Fruit fly (Drosophila melanogaster): Measurements from ENCODE around the gene CG3982.
A peak's percentile ranks its signal among the peaks of the same experiment; 100 is the strongest.

The CG3982 gene

DNA sequence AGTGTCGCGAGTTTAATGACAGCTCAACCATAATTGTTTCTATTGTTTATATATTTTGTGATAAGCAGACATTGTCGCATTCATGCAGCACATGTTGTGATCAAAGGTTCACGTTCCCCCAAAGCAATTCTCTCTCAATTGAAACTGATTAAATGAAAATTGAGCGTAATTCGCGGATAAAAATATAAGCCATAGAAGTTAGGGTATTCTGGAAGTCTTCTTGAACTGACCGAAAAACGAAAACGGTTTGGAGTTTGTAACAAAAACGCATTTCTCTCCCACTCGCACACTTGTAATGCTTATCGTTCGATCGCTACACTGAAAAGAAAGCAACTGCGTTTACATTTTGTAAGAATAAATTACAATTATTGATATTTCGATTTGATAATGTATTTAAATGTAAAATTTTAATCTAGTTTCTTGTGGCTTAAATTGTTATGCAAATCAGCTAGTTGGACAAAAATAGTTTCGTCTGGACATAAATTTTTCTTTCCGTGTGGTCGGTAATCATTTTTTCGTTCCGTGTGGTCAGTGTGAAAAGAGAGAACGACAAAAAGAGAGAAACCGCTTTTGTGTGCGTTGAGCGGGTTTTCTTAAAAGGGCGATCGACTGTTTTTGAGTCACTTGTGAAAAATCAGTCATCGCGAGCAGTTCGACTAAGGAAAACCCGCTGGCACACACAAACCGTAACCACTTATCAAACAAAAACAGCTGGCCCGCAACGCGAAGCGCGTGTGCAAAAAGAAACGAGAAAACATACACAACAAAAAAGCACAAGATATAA lies 5.6 kb upstream of the CG3982 start, which contains the start of gene aay (continued):
- peak; percentile 97 for TF ChIP-seq gcm2 (GFP tag; optimal IDR thresholded peaks at IDR 0.05)
- peak; percentile 97 for TF ChIP-seq CG7786 (GFP tag; optimal IDR thresholded peaks at IDR 0.05)
- TF ChIP-seq sd (tag; optimal IDR thresholded peaks at IDR 0.05), result peak; percentile 96
- TF ChIP-seq CG12071 (GFP tag; optimal IDR thresholded peaks at IDR 0.05), result peak; percentile 98
- TF ChIP-seq Rx (GFP tag; IDR thresholded peaks at IDR 0.05), result peak; percentile 98
- TF ChIP-seq CG2129 (GFP tag; IDR thresholded peaks at IDR 0.05; ENCODE audit: partially characterized antibody), result no peak
- peak; percentile 96 for TF ChIP-seq sens-2 (GFP tag; IDR thresholded peaks at IDR 0.05)
- peak; percentile 98 for TF ChIP-seq seq (GFP tag; IDR thresholded peaks at IDR 0.05)
- TF ChIP-seq Elba2 (GFP tag; optimal IDR thresholded peaks at IDR 0.05), result peak; percentile 93
- TF ChIP-seq CG4854 (GFP tag; optimal IDR thresholded peaks at IDR 0.05), result peak; percentile 99
- TF ChIP-seq CG17568 (GFP tag; optimal IDR thresholded peaks at IDR 0.05), result peak; percentile 99
- TF ChIP-seq br (optimal IDR thresholded peaks at IDR 0.05), result no peak
- TF ChIP-seq CG3726 (GFP tag; IDR thresholded peaks at IDR 0.05), result peak; percentile 98
- peak; percentile 97 for TF ChIP-seq CG4730 (GFP tag; IDR thresholded peaks at IDR 0.05)
- peak; percentile 99 for TF ChIP-seq Hmr (GFP tag; optimal IDR thresholded peaks at IDR 0.05)
- peak; percentile 94 for TF ChIP-seq exex (tag; optimal IDR thresholded peaks at IDR 0.05)
- TF ChIP-seq Dip3 (GFP tag; optimal IDR thresholded peaks at IDR 0.05), result peak; percentile 98
- peak; percentile 98 for TF ChIP-seq pho (GFP tag; optimal IDR thresholded peaks at IDR 0.05)
- TF ChIP-seq CG10147 (GFP tag; optimal IDR thresholded peaks at IDR 0.05), result peak; percentile 99
- TF ChIP-seq CG9817 (tag; optimal IDR thresholded peaks at IDR 0.05), result peak; percentile 98
- TF ChIP-seq H15 (GFP tag; IDR thresholded peaks at IDR 0.05), result peak; percentile 97
- peak; percentile 94 for TF ChIP-seq da (GFP tag; optimal IDR thresholded peaks at IDR 0.05)
- TF ChIP-seq CG2202 (tag; optimal IDR thresholded peaks at IDR 0.05), result peak; percentile 99
- TF ChIP-seq CG1603 (tag; optimal IDR thresholded peaks at IDR 0.05), result peak; percentile 97
- TF ChIP-seq Hey (tag; optimal IDR thresholded peaks at IDR 0.05), result peak; percentile 79
- TF ChIP-seq CG3847 (GFP tag; IDR thresholded peaks at IDR 0.05), result peak; percentile 98
- peak; percentile 100 for TF ChIP-seq zf30C (GFP tag; optimal IDR thresholded peaks at IDR 0.05)
- peak; percentile 96 for TF ChIP-seq dm (GFP tag; optimal IDR thresholded peaks at IDR 0.05)
- TF ChIP-seq ftz-f1 (GFP tag; optimal IDR thresholded peaks at IDR 0.05), result peak; percentile 83
- TF ChIP-seq dysf (GFP tag; IDR thresholded peaks at IDR 0.05), result peak; percentile 99
- TF ChIP-seq Dek (tag; optimal IDR thresholded peaks at IDR 0.05), result peak; percentile 99
- peak; percentile 76 for TF ChIP-seq HmgD (GFP tag; optimal IDR thresholded peaks at IDR 0.05)
- peak; percentile 97 for TF ChIP-seq ap (GFP tag; IDR thresholded peaks at IDR 0.05)
- peak; percentile 99 for TF ChIP-seq CG2678 (tag; optimal IDR thresholded peaks at IDR 0.05)
- peak; percentile 97 for TF ChIP-seq lbe (GFP tag; optimal IDR thresholded peaks at IDR 0.05)
- peak; percentile 98 for TF ChIP-seq ems (GFP tag; optimal IDR thresholded peaks at IDR 0.05)
- peak; percentile 97 for TF ChIP-seq Nf-YA (GFP tag; IDR thresholded peaks at IDR 0.05)
- TF ChIP-seq vfl (GFP tag; optimal IDR thresholded peaks at IDR 0.05), result peak; percentile 97
- peak; percentile 98 for TF ChIP-seq CG12104 (GFP tag; optimal IDR thresholded peaks at IDR 0.05)
- TF ChIP-seq slp2 (GFP tag; optimal IDR thresholded peaks at IDR 0.05), result peak; percentile 98
- TF ChIP-seq bowl (GFP tag; IDR thresholded peaks at IDR 0.05), result peak; percentile 96
- peak; percentile 99 for TF ChIP-seq CG30403 (GFP tag; optimal IDR thresholded peaks at IDR 0.05)
- peak; percentile 97 for TF ChIP-seq GATAe (GFP tag; conservative IDR thresholded peaks at IDR 0.05)
- peak; percentile 87 for TF ChIP-seq pros (GFP tag; optimal IDR thresholded peaks at IDR 0.05)
- TF ChIP-seq dan (GFP tag; IDR thresholded peaks at IDR 0.05), result peak; percentile 96
- peak; percentile 98 for TF ChIP-seq CG14441 (GFP tag; IDR thresholded peaks at IDR 0.05)
- peak; percentile 91 for TF ChIP-seq CG7357 (GFP tag; IDR thresholded peaks at IDR 0.05)
- peak; percentile 98 for TF ChIP-seq CG11695 (GFP tag; IDR thresholded peaks at IDR 0.05)
- peak; percentile 100 for TF ChIP-seq Ets65A (GFP tag)
- peak; percentile 99 for TF ChIP-seq unpg (GFP tag; optimal IDR thresholded peaks at IDR 0.05)
- peak; percentile 96 for TF ChIP-seq gsb (GFP tag; IDR thresholded peaks at IDR 0.05)

All from whole organism, embryonic.